Fruit fly (Drosophila melanogaster) whole organism, prepupa: ENCODE measurements around the gene Ptpmeg2.

Experiments
- Blimp-1 ChIP-seq: fragments of 200-800 bp; sonication (Bioruptor generic); optimal IDR thresholded peaks from 3 replicates; lab custom pipeline; 2017; ENCODE audit warnings: missing biosample characterization, missing genetic modification characterization, mild to moderate bottlenecking, moderate library complexity, missing genetic modification reagents
- CG10631 ChIP-seq: fragments of 200-800 bp; sonication (Bioruptor generic); optimal IDR thresholded peaks from 2 replicates; lab custom pipeline; 2016; ENCODE audit warnings: missing biosample characterization, missing genetic modification characterization
- CG10669 ChIP-seq: fragments of 200-800 bp; sonication (Bioruptor generic); optimal IDR thresholded peaks from 3 replicates; lab custom pipeline; 2018; ENCODE audit warnings: missing biosample characterization, mild to moderate bottlenecking, missing genetic modification characterization, moderate library complexity
- CG11294 ChIP-seq: fragments of 200-800 bp; sonication (Bioruptor generic); IDR thresholded peaks from 2 replicates; pipeline ENCODE4 v1.3.6; 2022; ENCODE audit warnings: missing biosample characterization, missing genetic modification characterization
- CG11762 ChIP-seq: fragments of 200-800 bp; sonication (Bioruptor generic); optimal IDR thresholded peaks from 3 replicates; lab custom pipeline; 2016; ENCODE audit warnings: missing biosample characterization, missing genetic modification characterization; ENCODE audit not compliant: insufficient read depth
- CG11902 ChIP-seq: fragments of 200-800 bp; sonication (Bioruptor generic); optimal IDR thresholded peaks from 3 replicates; lab custom pipeline; 2016; ENCODE audit warnings: missing biosample characterization, missing genetic modification characterization
- CG15336 ChIP-seq: fragments of 200-800 bp; sonication (Bioruptor generic); IDR thresholded peaks from 2 replicates; pipeline ENCODE4 v1.3.6; 2022; ENCODE audit warnings: missing biosample characterization, missing genetic modification characterization
- CG1621 ChIP-seq: fragments of 200-800 bp; sonication (Bioruptor generic); optimal IDR thresholded peaks from 3 replicates; lab custom pipeline; 2018; ENCODE audit warnings: missing biosample characterization, mild to moderate bottlenecking, missing genetic modification characterization
- CG16779 ChIP-seq: fragments of 200-800 bp; sonication (Bioruptor generic); optimal IDR thresholded peaks from 3 replicates; lab custom pipeline; 2017; ENCODE audit warnings: missing biosample characterization, mild to moderate bottlenecking, missing genetic modification characterization
- CG3032 ChIP-seq: fragments of 200-800 bp; optimal IDR thresholded peaks from 2 replicates; lab custom pipeline; 2019; ENCODE audit warnings: missing biosample characterization, mild to moderate bottlenecking, missing genetic modification characterization, moderate library complexity
- CG32006 ChIP-seq: fragments of 200-800 bp; sonication (Bioruptor generic); optimal IDR thresholded peaks from 3 replicates; lab custom pipeline; 2017; ENCODE audit warnings: missing biosample characterization, mild to moderate bottlenecking, missing genetic modification characterization
- CG34406 ChIP-seq: fragments of 200-800 bp; sonication (Bioruptor generic); optimal IDR thresholded peaks from 3 replicates; lab custom pipeline; 2016; ENCODE audit warnings: missing biosample characterization, missing genetic modification characterization
- CG3919 ChIP-seq: fragments of 200-800 bp; sonication (Bioruptor generic); optimal IDR thresholded peaks from 3 replicates; lab custom pipeline; 2016; ENCODE audit warnings: missing biosample characterization, missing genetic modification characterization
- CG6163 ChIP-seq: fragments of 200-800 bp; sonication (Bioruptor generic); IDR thresholded peaks from 3 replicates; pipeline ENCODE4 v1.3.6; 2022; ENCODE audit warnings: missing biosample characterization, missing genetic modification characterization
- CG6792 ChIP-seq: fragments of 200-800 bp; sonication (Bioruptor generic); optimal IDR thresholded peaks from 3 replicates; lab custom pipeline; 2016; ENCODE audit warnings: missing biosample characterization, missing genetic modification characterization
- CG6808 ChIP-seq: fragments of 200-800 bp; sonication (Bioruptor generic); optimal IDR thresholded peaks from 3 replicates; lab custom pipeline; 2017; ENCODE audit warnings: missing biosample characterization, missing genetic modification characterization, mild to moderate bottlenecking, moderate library complexity, missing genetic modification reagents
- CG6854 ChIP-seq: fragments of 200-800 bp; sonication (Bioruptor generic); optimal IDR thresholded peaks from 2 replicates; lab custom pipeline; 2017; ENCODE audit warnings: missing biosample characterization, mild to moderate bottlenecking, missing genetic modification characterization
- CG8119 ChIP-seq: fragments of 200-800 bp; sonication (Bioruptor generic); IDR thresholded peaks from 3 replicates; pipeline ENCODE4 v1.3.6; 2022; ENCODE audit warnings: missing biosample characterization, missing genetic modification characterization
- CG8319 ChIP-seq: fragments of 200-800 bp; sonication (Bioruptor generic); optimal IDR thresholded peaks from 3 replicates; lab custom pipeline; 2016; ENCODE audit warnings: missing biosample characterization, missing genetic modification characterization
- CG8632 ChIP-seq: fragments of 200-800 bp; sonication (Bioruptor generic); optimal IDR thresholded peaks from 3 replicates; lab custom pipeline; 2016; ENCODE audit warnings: missing biosample characterization, missing genetic modification characterization
- Eip75B ChIP-seq: fragments of 200-800 bp; sonication (Bioruptor generic); optimal IDR thresholded peaks from 3 replicates; lab custom pipeline; 2016; ENCODE audit warnings: missing biosample characterization, missing genetic modification characterization
- Eip93F ChIP-seq: fragments of 200-800 bp; sonication (Bioruptor generic); optimal IDR thresholded peaks from 2 replicates; lab custom pipeline; 2016; ENCODE audit warnings: missing biosample characterization, mild to moderate bottlenecking, missing genetic modification characterization
- Ets21C ChIP-seq: fragments of 200-800 bp; sonication (Bioruptor generic); optimal IDR thresholded peaks from 3 replicates; lab custom pipeline; 2016; ENCODE audit warnings: missing biosample characterization, missing genetic modification characterization
- Ets96B ChIP-seq: fragments of 200-800 bp; optimal IDR thresholded peaks from 2 replicates; lab custom pipeline; 2019; ENCODE audit warnings: missing biosample characterization, mild to moderate bottlenecking, missing genetic modification characterization, moderate library complexity
- Gug ChIP-seq: fragments of 200-800 bp; sonication (Bioruptor generic); IDR thresholded peaks from 2 replicates; pipeline ENCODE4 v1.3.6; 2022; ENCODE audit warnings: missing biosample characterization, missing genetic modification characterization
- Hr38 ChIP-seq: sonication (Bioruptor generic); optimal IDR thresholded peaks from 2 replicates; lab custom pipeline; 2016; ENCODE audit warnings: missing biosample characterization, missing genetic modification characterization
- Hr39 ChIP-seq: fragments of 200-800 bp; sonication (Bioruptor generic); optimal IDR thresholded peaks from 2 replicates; lab custom pipeline; 2016; ENCODE audit warnings: missing biosample characterization, missing genetic modification characterization
- Hr4 ChIP-seq: fragments of 200-800 bp; sonication (Bioruptor generic); optimal IDR thresholded peaks from 3 replicates; lab custom pipeline; 2016; ENCODE audit warnings: missing biosample characterization, missing genetic modification characterization
- Lpt ChIP-seq: fragments of 200-800 bp; sonication (Bioruptor generic); optimal IDR thresholded peaks from 3 replicates; lab custom pipeline; 2016; ENCODE audit warnings: missing biosample characterization, missing genetic modification characterization
- Met ChIP-seq: fragments of 200-800 bp; sonication (Bioruptor generic); optimal IDR thresholded peaks from 3 replicates; lab custom pipeline; 2016; ENCODE audit warnings: missing biosample characterization, missing genetic modification characterization
- OdsH ChIP-seq: fragments of 200-800 bp; sonication (Bioruptor generic); optimal IDR thresholded peaks from 3 replicates; lab custom pipeline; 2016; ENCODE audit warnings: missing biosample characterization, missing genetic modification characterization
- Sox102F ChIP-seq: fragments of 200-800 bp; sonication (Bioruptor generic); optimal IDR thresholded peaks from 2 replicates; lab custom pipeline; 2016; ENCODE audit warnings: missing biosample characterization, mild to moderate bottlenecking, missing genetic modification characterization
- Sox14 ChIP-seq: fragments of 200-800 bp; sonication (Bioruptor generic); optimal IDR thresholded peaks from 3 replicates; lab custom pipeline; 2016; ENCODE audit warnings: missing biosample characterization, missing genetic modification characterization
- Sox15 ChIP-seq: fragments of 200-800 bp; sonication (Bioruptor generic); optimal IDR thresholded peaks from 3 replicates; lab custom pipeline; 2016; ENCODE audit warnings: missing biosample characterization, missing genetic modification characterization
- acj6 ChIP-seq: fragments of 200-800 bp; sonication (Bioruptor generic); optimal IDR thresholded peaks from 3 replicates; lab custom pipeline; 2016; ENCODE audit warnings: missing biosample characterization, missing genetic modification characterization
- cyc ChIP-seq: fragments of 200-800 bp; sonication (Bioruptor generic); optimal IDR thresholded peaks from 3 replicates; lab custom pipeline; 2016; ENCODE audit warnings: missing biosample characterization, missing genetic modification characterization
- eg ChIP-seq: fragments of 200-800 bp; sonication (Bioruptor generic); IDR thresholded peaks from 3 replicates; pipeline ENCODE4 v1.3.6; 2022; ENCODE audit warnings: missing biosample characterization, missing genetic modification characterization
- esn ChIP-seq: fragments of 200-800 bp; sonication (Bioruptor generic); optimal IDR thresholded peaks from 2 replicates; lab custom pipeline; 2016; ENCODE audit warnings: missing biosample characterization, mild to moderate bottlenecking, missing genetic modification characterization, moderate library complexity
- fd59A ChIP-seq: fragments of 200-800 bp; sonication (Bioruptor generic); optimal IDR thresholded peaks from 2 replicates; lab custom pipeline; 2017; ENCODE audit warnings: missing biosample characterization, mild to moderate bottlenecking, missing genetic modification characterization, missing genetic modification reagents
- fd85E ChIP-seq: fragments of 200-800 bp; sonication (Bioruptor generic); optimal IDR thresholded peaks from 3 replicates; lab custom pipeline; 2016; ENCODE audit warnings: missing biosample characterization, missing genetic modification characterization
- fkh ChIP-seq: fragments of 200-800 bp; sonication (Bioruptor generic); optimal IDR thresholded peaks from 3 replicates; lab custom pipeline; 2017; ENCODE audit warnings: missing biosample characterization, mild to moderate bottlenecking, missing genetic modification characterization, moderate library complexity
- net ChIP-seq: fragments of 200-800 bp; sonication (Bioruptor generic); optimal IDR thresholded peaks from 3 replicates; lab custom pipeline; 2016; ENCODE audit warnings: missing biosample characterization, missing genetic modification characterization
- spab ChIP-seq: fragments of 200-800 bp; sonication (Bioruptor generic); optimal IDR thresholded peaks from 2 replicates; lab custom pipeline; 2017; ENCODE audit warnings: missing biosample characterization, mild to moderate bottlenecking, missing genetic modification characterization, missing genetic modification reagents
- ss ChIP-seq, 2 experiments: fragments of 200-800 bp; sonication (Bioruptor generic); optimal IDR thresholded peaks; 2 replicates in 1 of 2; 3 replicates in 1 of 2; lab custom pipeline; 2017 to 2018; ENCODE audit warnings: mild to moderate bottlenecking in 2 of 2, missing biosample characterization in 2 of 2, missing genetic modification characterization in 2 of 2, moderate library complexity in 1 of 2
- topi ChIP-seq: fragments of 200-800 bp; sonication (Bioruptor generic); optimal IDR thresholded peaks from 3 replicates; lab custom pipeline; 2016; ENCODE audit warnings: missing biosample characterization, missing genetic modification characterization
- vri ChIP-seq: fragments of 200-800 bp; sonication (Bioruptor generic); optimal IDR thresholded peaks from 3 replicates; lab custom pipeline; 2016; ENCODE audit warnings: missing biosample characterization, mild to moderate bottlenecking, missing genetic modification characterization

The Ptpmeg2 gene

DNA sequence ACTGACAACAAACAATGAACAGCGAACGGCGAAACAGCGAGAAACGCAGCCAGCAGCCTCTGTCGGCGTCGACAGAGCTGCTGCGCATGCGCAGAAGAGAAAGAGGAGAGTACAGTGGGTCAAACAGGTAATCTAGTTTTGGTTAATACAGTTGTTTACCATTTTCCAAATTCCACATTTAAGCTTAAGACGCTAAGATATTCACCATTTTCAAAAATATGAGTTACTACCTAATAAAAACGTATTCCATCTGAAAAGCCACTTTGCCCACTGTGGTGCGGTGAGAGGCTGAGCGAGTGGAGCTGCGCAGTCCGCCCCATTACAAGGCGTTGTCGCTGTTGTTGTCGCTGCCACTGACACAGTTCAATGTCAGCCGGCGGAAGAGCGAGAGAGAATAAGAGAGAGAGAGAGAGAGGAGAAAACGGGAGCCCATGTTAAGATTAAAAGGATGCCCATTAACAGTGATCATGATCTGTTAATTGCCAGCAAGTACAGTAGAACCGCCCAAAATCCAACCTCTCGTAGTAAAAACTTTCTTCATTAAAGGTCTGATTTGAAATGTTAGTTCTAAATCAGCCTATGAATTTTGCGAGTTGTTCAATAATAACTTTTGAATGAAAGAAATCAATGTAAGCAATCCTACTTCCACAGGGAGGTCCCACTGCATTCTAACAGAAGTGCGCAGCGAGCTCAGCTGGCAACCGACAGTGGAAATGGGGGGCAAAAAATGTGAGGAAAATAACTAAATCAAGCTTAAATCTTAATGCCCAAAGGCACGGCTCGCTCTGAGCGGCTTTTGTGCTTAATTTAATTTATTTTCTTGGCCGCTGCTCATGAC lies 8.0 kb downstream of the Ptpmeg2 start (continued):
- TF ChIP-seq Eip75B (GFP tag; lab: Kevin White, UChicago) = peak; percentile 99
- peak; percentile 94 for TF ChIP-seq Eip93F (GFP tag; lab: Kevin White, UChicago)
- peak; percentile 97 for TF ChIP-seq CG8632 (GFP tag; lab: Kevin White, UChicago)
- TF ChIP-seq Hr38 (GFP tag; lab: Kevin White, UChicago) = peak; percentile 28
- peak; percentile 93 for TF ChIP-seq CG11294 (GFP tag; lab: Robert Waterston, UW)
- peak; percentile 96 for TF ChIP-seq CG16779 (tag; lab: Kevin White, UChicago)
- peak; percentile 98 for TF ChIP-seq fd59A (GFP tag; lab: Kevin White, UChicago)
- peak; percentile 98 for TF ChIP-seq spab (GFP tag; lab: Kevin White, UChicago)
- TF ChIP-seq CG8319 (GFP tag; lab: Kevin White, UChicago) = peak; percentile 97
- TF ChIP-seq esn = peak; percentile 97
- peak; percentile 96 for TF ChIP-seq CG6854 (GFP tag; lab: Kevin White, UChicago)
- TF ChIP-seq Blimp-1 (GFP tag; lab: Kevin White, UChicago) = peak; percentile 87
- peak; percentile 97 for TF ChIP-seq CG11902
- peak; percentile 98 for TF ChIP-seq Sox14 (GFP tag; lab: Kevin White, UChicago)
- peak; percentile 99 for TF ChIP-seq CG6163 (GFP tag; lab: Robert Waterston, UW)
- peak; percentile 98 for TF ChIP-seq CG1621 (tag; lab: Kevin White, UChicago)
- peak; percentile 98 for TF ChIP-seq CG10631 (GFP tag; lab: Kevin White, UChicago)
- TF ChIP-seq CG11762 (GFP tag; lab: Kevin White, UChicago) = peak; percentile 98
- peak; percentile 98 for TF ChIP-seq OdsH (GFP tag; lab: Kevin White, UChicago)
- TF ChIP-seq CG34406 (GFP tag; lab: Kevin White, UChicago) = peak; percentile 97
- peak; percentile 97 for TF ChIP-seq Sox102F
- peak; percentile 99 for TF ChIP-seq net
- peak; percentile 96 for TF ChIP-seq vri (GFP tag; lab: Kevin White, UChicago)
- TF ChIP-seq acj6 (GFP tag; lab: Kevin White, UChicago) = peak; percentile 97
- TF ChIP-seq CG15336 (GFP tag; lab: Robert Waterston, UW) = peak; percentile 97
- peak; percentile 99 for TF ChIP-seq CG6792 (GFP tag; lab: Kevin White, UChicago)
- TF ChIP-seq Hr39 (GFP tag; lab: Kevin White, UChicago) = peak; percentile 97
- TF ChIP-seq ss (GFP tag; optimal IDR thresholded peaks at IDR 0.05; lab: Kevin White, UChicago) = peak; percentile 98 to 99
- peak; percentile 95 for TF ChIP-seq Ets21C (GFP tag; lab: Kevin White, UChicago)

DNA sequence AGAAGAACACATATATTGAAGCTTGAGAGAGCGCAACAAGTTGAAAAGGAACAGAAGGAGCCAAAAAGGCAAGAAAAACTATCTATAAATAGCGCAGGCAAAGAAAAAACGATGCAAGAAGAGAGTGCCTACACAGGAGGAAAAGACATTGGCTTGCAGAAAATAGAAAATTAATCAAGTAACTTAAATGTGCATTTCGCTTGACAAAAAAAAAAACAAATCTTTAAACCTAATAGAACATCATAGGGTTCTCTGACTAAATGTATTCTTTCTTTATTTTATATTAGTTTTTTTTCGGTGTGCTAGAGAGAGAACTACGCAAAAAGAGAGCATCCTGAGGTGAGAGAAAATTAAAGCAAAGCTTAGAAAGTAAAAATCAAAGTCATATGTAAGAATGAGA lies 8.9 kb downstream of the Ptpmeg2 start:
- TF ChIP-seq CG6854 (GFP tag; lab: Kevin White, UChicago) = no peak
- peak; percentile 92 for TF ChIP-seq Eip75B (GFP tag; lab: Kevin White, UChicago)
- no peak for TF ChIP-seq fd85E (GFP tag; lab: Kevin White, UChicago)
- TF ChIP-seq CG6808 (GFP tag; lab: Kevin White, UChicago) = peak; percentile 91
- peak; percentile 96 for TF ChIP-seq CG10631 (GFP tag; lab: Kevin White, UChicago)
- peak; percentile 91 for TF ChIP-seq Gug (GFP tag; lab: Robert Waterston, UW)
- peak; percentile 97 for TF ChIP-seq CG8119
- peak; percentile 89 for TF ChIP-seq CG3032 (tag; lab: Kevin White, UChicago)
- TF ChIP-seq fd59A (GFP tag; lab: Kevin White, UChicago) = peak; percentile 88
- TF ChIP-seq CG34406 (GFP tag; lab: Kevin White, UChicago) = peak; percentile 66
- TF ChIP-seq CG32006 = peak; percentile 96
- peak; percentile 25 for TF ChIP-seq cyc (GFP tag; lab: Kevin White, UChicago)
- peak; percentile 48 for TF ChIP-seq Met (GFP tag; lab: Kevin White, UChicago)
- TF ChIP-seq Lpt (GFP tag; lab: Kevin White, UChicago) = peak; percentile 94
- peak; percentile 86 for TF ChIP-seq CG11762 (GFP tag; lab: Kevin White, UChicago)
- TF ChIP-seq Ets96B (tag; lab: Kevin White, UChicago) = peak; percentile 89
- TF ChIP-seq Hr39 (GFP tag; lab: Kevin White, UChicago) = peak; percentile 2
- peak; percentile 86 for TF ChIP-seq CG1621 (tag; lab: Kevin White, UChicago)
- peak; percentile 88 for TF ChIP-seq spab (GFP tag; lab: Kevin White, UChicago)
- peak; percentile 89 for TF ChIP-seq CG10669 (GFP tag; lab: Kevin White, UChicago)
- peak; percentile 91 for TF ChIP-seq CG3919 (GFP tag; lab: Kevin White, UChicago)
- peak; percentile 88 for TF ChIP-seq net
- TF ChIP-seq Sox15 (GFP tag; lab: Kevin White, UChicago) = peak; percentile 30
- TF ChIP-seq fkh = no peak
- TF ChIP-seq Sox102F = no peak
- TF ChIP-seq CG11294 (GFP tag; lab: Robert Waterston, UW) = peak; percentile 76
- TF ChIP-seq topi (GFP tag; lab: Kevin White, UChicago) = peak; percentile 43
- peak; percentile 87 for TF ChIP-seq Hr4 (GFP tag; lab: Kevin White, UChicago)
- TF ChIP-seq eg (GFP tag; lab: Robert Waterston, UW) = peak; percentile 93
